Worm (Caenorhabditis elegans) whole organism, young adult: ENCODE data around the gene Y54G2A.37.

Experiments
- B0336.3 ChIP-seq: fragments of 200-800 bp; sonication (Bioruptor generic); IDR thresholded peaks from 2 replicates; pipeline ENCODE4 v1.3.6; 2022; ENCODE audit warnings: missing genetic modification characterization, missing compliant biosample characterization
- C06A6.2 ChIP-seq: fragments of 200-800 bp; sonication (Bioruptor generic); conservative IDR thresholded peaks from 2 replicates; pipeline ENCODE4 v1.3.6; 2022; ENCODE audit warnings: missing genetic modification characterization, missing compliant biosample characterization
- F22D6.2 ChIP-seq: sonication (generic microtip); optimal IDR thresholded peaks from 2 replicates; lab custom pipeline; 2016; ENCODE audit warnings: mild to moderate bottlenecking, missing genetic modification characterization, missing compliant biosample characterization
- F23B12.7 ChIP-seq: sonication (generic microtip); optimal IDR thresholded peaks from 2 replicates; lab custom pipeline; 2017; ENCODE audit warnings: missing genetic modification characterization, mild to moderate bottlenecking, missing compliant biosample characterization, antibody characterized with exemption, moderate library complexity; ENCODE audit not compliant: insufficient read depth
- F33H1.4 ChIP-seq: fragments of 200-800 bp; sonication (Bioruptor generic); IDR thresholded peaks from 2 replicates; pipeline ENCODE4 v1.3.6; 2022; ENCODE audit warnings: missing genetic modification reagents, missing genetic modification characterization, missing compliant biosample characterization
- F49E8.2 ChIP-seq: sonication (generic microtip); optimal IDR thresholded peaks from 3 replicates; lab custom pipeline; 2017; ENCODE audit warnings: missing genetic modification characterization, mild to moderate bottlenecking, missing compliant biosample characterization, antibody characterized with exemption, moderate library complexity; ENCODE audit not compliant: insufficient read depth
- F57A8.1 ChIP-seq: fragments of 200-800 bp; sonication (Bioruptor generic); optimal IDR thresholded peaks from 2 replicates; lab custom pipeline; 2018; ENCODE audit warnings: mild to moderate bottlenecking, missing genetic modification characterization, moderate library complexity, missing compliant biosample characterization
- F57C9.4 ChIP-seq: sonication (generic microtip); optimal IDR thresholded peaks from 2 replicates; lab custom pipeline; 2017; ENCODE audit warnings: mild to moderate bottlenecking, missing genetic modification characterization, missing compliant biosample characterization
- Y53G8AR.9 ChIP-seq: fragments of 200-800 bp; sonication (Bioruptor generic); conservative IDR thresholded peaks from 2 replicates; pipeline ENCODE4 v1.3.6; 2022; ENCODE audit warnings: missing genetic modification reagents, missing genetic modification characterization, missing compliant biosample characterization
- Y67H2A.10 ChIP-seq: fragments of 200-800 bp; sonication (Bioruptor generic); conservative IDR thresholded peaks from 2 replicates; pipeline ENCODE4 v1.3.6; 2022; ENCODE audit warnings: missing genetic modification reagents, missing genetic modification characterization, missing compliant biosample characterization
- ZK185.1 ChIP-seq: sonication (generic microtip); optimal IDR thresholded peaks from 2 replicates; lab custom pipeline; 2016; ENCODE audit warnings: mild to moderate bottlenecking, missing genetic modification characterization, missing compliant biosample characterization; ENCODE audit not compliant: poor library complexity, severe bottlenecking
- akir-1 ChIP-seq: fragments of 200-800 bp; sonication (Bioruptor generic); optimal IDR thresholded peaks from 2 replicates; lab custom pipeline; 2018; ENCODE audit warnings: mild to moderate bottlenecking, missing genetic modification characterization, moderate library complexity, missing compliant biosample characterization
- atf-7 ChIP-seq: sonication (generic microtip); optimal IDR thresholded peaks from 2 replicates; lab custom pipeline; 2017; ENCODE audit warnings: mild to moderate bottlenecking, missing genetic modification characterization, missing compliant biosample characterization
- attf-3 ChIP-seq: fragments of 200-800 bp; sonication (Bioruptor generic); conservative IDR thresholded peaks from 2 replicates; pipeline ENCODE4 v1.3.6; 2022; ENCODE audit warnings: missing genetic modification reagents, missing genetic modification characterization, missing compliant biosample characterization
- bed-2 ChIP-seq: fragments of 200-800 bp; sonication (Bioruptor generic); IDR thresholded peaks from 2 replicates; pipeline ENCODE4 v1.3.6; 2022; ENCODE audit warnings: missing genetic modification reagents, missing genetic modification characterization, missing compliant biosample characterization
- cebp-1 ChIP-seq, 2 experiments: fragments of 200-800 bp in 1 of 2; sonication (Bioruptor generic) in 1 of 2; sonication (generic microtip) in 1 of 2; IDR thresholded peaks in 1 of 2; optimal IDR thresholded peaks in 1 of 2; 2 replicates each; pipeline versions ENCODE4 v1.3.6 to Lab custom; 2017 to 2022; ENCODE audit warnings: missing compliant biosample characterization in 2 of 2, missing genetic modification characterization in 2 of 2, mild to moderate bottlenecking in 1 of 2, missing genetic modification reagents in 1 of 2, moderate library complexity in 1 of 2
- cebp-2 ChIP-seq: fragments of 200-800 bp; sonication (Bioruptor generic); IDR thresholded peaks from 2 replicates; pipeline ENCODE4 v1.3.6; 2022; ENCODE audit warnings: missing genetic modification characterization, missing compliant biosample characterization
- ceh-40 ChIP-seq: fragments of 200-800 bp; sonication (Bioruptor generic); IDR thresholded peaks from 2 replicates; pipeline ENCODE4 v1.3.6; 2022; ENCODE audit warnings: missing genetic modification characterization, missing compliant biosample characterization
- ceh-79 ChIP-seq: sonication (generic microtip); optimal IDR thresholded peaks from 2 replicates; lab custom pipeline; 2017; ENCODE audit warnings: mild to moderate bottlenecking, missing genetic modification characterization, missing compliant biosample characterization
- chd-7 ChIP-seq: sonication (generic microtip); optimal IDR thresholded peaks from 2 replicates; lab custom pipeline; 2016; ENCODE audit warnings: mild to moderate bottlenecking, missing genetic modification characterization, moderate library complexity, missing compliant biosample characterization
- die-1 ChIP-seq: sonication (generic microtip); optimal IDR thresholded peaks from 2 replicates; lab custom pipeline; 2016; ENCODE audit warnings: missing genotype, mild to moderate bottlenecking, missing genetic modification characterization, missing compliant biosample characterization
- dox-1 ChIP-seq: fragments of 200-800 bp; sonication (Bioruptor generic); IDR thresholded peaks from 2 replicates; pipeline ENCODE4 v1.3.6; 2022; ENCODE audit warnings: missing genetic modification reagents, missing genetic modification characterization, missing compliant biosample characterization
- dpl-1 ChIP-seq: fragments of 150-350 bp; optimal IDR thresholded peaks from 2 replicates; lab custom pipeline; 2014; ENCODE audit warnings: missing biosample characterization, missing genetic modification reagents, missing genetic modification characterization
- egrh-3 ChIP-seq: fragments of 200-800 bp; sonication (Bioruptor generic); IDR thresholded peaks from 2 replicates; pipeline ENCODE4 v1.3.6; 2022; ENCODE audit warnings: missing genetic modification reagents, missing genetic modification characterization, missing compliant biosample characterization
- ekl-4 ChIP-seq: fragments of 200-800 bp; sonication (Bioruptor generic); IDR thresholded peaks from 2 replicates; pipeline ENCODE4 v1.3.6; 2022; ENCODE audit warnings: missing genetic modification reagents, missing genetic modification characterization, missing compliant biosample characterization
- ets-4 ChIP-seq: fragments of 200-800 bp; sonication (Bioruptor generic); optimal IDR thresholded peaks from 2 replicates; lab custom pipeline; 2018; ENCODE audit warnings: mild to moderate bottlenecking, missing genetic modification characterization, missing compliant biosample characterization
- hlh-12 ChIP-seq: sonication (generic microtip); optimal IDR thresholded peaks from 2 replicates; lab custom pipeline; 2016; ENCODE audit warnings: missing genetic modification characterization, missing compliant biosample characterization
- hmg-20 ChIP-seq: fragments of 200-800 bp; sonication (Bioruptor generic); IDR thresholded peaks from 2 replicates; pipeline ENCODE4 v1.3.6; 2022; ENCODE audit warnings: missing genetic modification reagents, missing genetic modification characterization, missing compliant biosample characterization
- let-526 ChIP-seq: fragments of 200-800 bp; sonication (Bioruptor generic); IDR thresholded peaks from 2 replicates; pipeline ENCODE4 v1.3.6; 2022; ENCODE audit warnings: missing genetic modification reagents, missing genetic modification characterization, missing compliant biosample characterization
- let-607 ChIP-seq, 2 experiments: fragments of 200-800 bp in 1 of 2; sonication (Bioruptor generic) in 1 of 2; sonication (generic microtip) in 1 of 2; optimal IDR thresholded peaks; 2 replicates each; lab custom pipeline; 2016 to 2018; ENCODE audit warnings: mild to moderate bottlenecking in 2 of 2, missing compliant biosample characterization in 2 of 2, missing genetic modification characterization in 2 of 2, moderate library complexity in 2 of 2, missing genotype in 1 of 2
- lin-54 ChIP-seq: fragments of 200-800 bp; sonication (Bioruptor generic); optimal IDR thresholded peaks from 2 replicates; lab custom pipeline; 2018; ENCODE audit warnings: mild to moderate bottlenecking, missing genetic modification characterization, missing compliant biosample characterization
- lsl-1 ChIP-seq: fragments of 200-800 bp; sonication (Bioruptor generic); optimal IDR thresholded peaks from 2 replicates; lab custom pipeline; 2018; ENCODE audit warnings: mild to moderate bottlenecking, missing genetic modification characterization, moderate library complexity, missing compliant biosample characterization
- madf-3 ChIP-seq: fragments of 200-800 bp; sonication (Bioruptor generic); IDR thresholded peaks from 2 replicates; pipeline ENCODE4 v1.3.6; 2022; ENCODE audit warnings: missing genetic modification reagents, missing genetic modification characterization, missing compliant biosample characterization
- madf-6 ChIP-seq: fragments of 200-800 bp; sonication (Bioruptor generic); IDR thresholded peaks from 2 replicates; pipeline ENCODE4 v1.3.6; 2022; ENCODE audit warnings: missing genetic modification reagents, missing genetic modification characterization, missing compliant biosample characterization
- nhr-179 ChIP-seq: sonication (generic microtip); optimal IDR thresholded peaks from 2 replicates; lab custom pipeline; 2016; ENCODE audit warnings: mild to moderate bottlenecking, missing genetic modification characterization, missing compliant biosample characterization
- nhr-80 ChIP-seq: sonication (generic microtip); optimal IDR thresholded peaks from 2 replicates; lab custom pipeline; 2016; ENCODE audit warnings: missing genetic modification characterization, missing compliant biosample characterization
- pbrm-1 ChIP-seq: fragments of 200-800 bp; sonication (Bioruptor generic); IDR thresholded peaks from 2 replicates; pipeline ENCODE4 v1.3.6; 2022; ENCODE audit warnings: missing genetic modification reagents, missing genetic modification characterization, missing compliant biosample characterization
- rcor-1 ChIP-seq: fragments of 200-800 bp; sonication (Bioruptor generic); IDR thresholded peaks from 2 replicates; pipeline ENCODE4 v1.3.6; 2022; ENCODE audit warnings: missing genetic modification reagents, missing genetic modification characterization, missing compliant biosample characterization
- repo-1 ChIP-seq: sonication (generic microtip); optimal IDR thresholded peaks from 2 replicates; lab custom pipeline; 2017; ENCODE audit warnings: mild to moderate bottlenecking, missing genetic modification characterization, missing compliant biosample characterization
- rpc-1 ChIP-seq, 2 experiments: fragments of 150-350 bp in 1 of 2; sonication (generic microtip) in 1 of 2; optimal IDR thresholded peaks; 2 replicates each; lab custom pipeline; 2014 to 2018; ENCODE audit warnings: missing biosample characterization in 1 of 2, missing genetic modification characterization in 1 of 2, missing genetic modification reagents in 1 of 2, missing genotype in 1 of 2
- snpc-4 ChIP-seq, 5 experiments: fragments of 150-350 bp in 1 of 5; sonication (generic microtip) in 4 of 5; optimal IDR thresholded peaks; 2 replicates each; lab custom pipeline; 2014 to 2018; ENCODE audit warnings: missing genetic modification characterization in 5 of 5, missing biosample characterization in 3 of 5, antibody characterized with exemption in 2 of 5, mild to moderate bottlenecking in 2 of 5, missing compliant biosample characterization in 2 of 5, missing genotype in 2 of 5, moderate library complexity in 2 of 5, missing genetic modification reagents in 1 of 5
- tbp1 ChIP-seq: fragments of 200-800 bp; sonication (Bioruptor generic); optimal IDR thresholded peaks from 2 replicates; lab custom pipeline; 2018; ENCODE audit warnings: mild to moderate bottlenecking, missing genetic modification characterization, missing compliant biosample characterization
- unc-130 ChIP-seq: sonication (generic microtip); optimal IDR thresholded peaks from 2 replicates; lab custom pipeline; 2016; ENCODE audit warnings: missing genetic modification reagents, missing genetic modification characterization, missing compliant biosample characterization
- zfh-2 ChIP-seq: fragments of 200-800 bp; sonication (Bioruptor generic); conservative IDR thresholded peaks from 2 replicates; pipeline ENCODE4 v1.3.6; 2022; ENCODE audit warnings: missing genetic modification reagents, missing genetic modification characterization, missing compliant biosample characterization
- ztf-25 ChIP-seq: fragments of 200-800 bp; sonication (Bioruptor generic); IDR thresholded peaks from 2 replicates; pipeline ENCODE4 v1.3.6; 2022; ENCODE audit warnings: missing genetic modification reagents, missing genetic modification characterization, missing compliant biosample characterization
- ztf-3 ChIP-seq: fragments of 200-800 bp; sonication (Bioruptor generic); optimal IDR thresholded peaks from 2 replicates; lab custom pipeline; 2018; ENCODE audit warnings: mild to moderate bottlenecking, missing genetic modification characterization, missing compliant biosample characterization

Gene Y54G2A.37

DNA sequence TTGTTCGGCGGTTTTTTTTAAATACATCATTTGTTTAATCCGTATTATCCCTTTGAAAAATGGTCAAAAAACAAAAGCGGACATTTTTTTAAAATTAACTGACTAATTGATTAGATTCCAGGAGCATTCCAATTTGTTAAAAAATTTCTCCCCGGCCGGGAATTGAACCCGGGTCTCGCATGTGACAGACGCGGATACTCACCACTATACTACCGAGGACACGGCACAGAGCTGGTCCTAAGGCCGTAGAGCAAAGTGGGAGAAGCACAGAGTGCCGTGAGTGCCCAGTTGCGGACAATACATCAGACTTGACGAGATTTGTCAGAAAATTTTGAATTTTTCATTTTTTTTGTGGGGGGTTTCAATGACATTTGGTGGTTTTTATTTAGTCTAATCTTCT, 19.5 kb upstream of the Y54G2A.37 start (continued):
- TF ChIP-seq dox-1 (GFP tag; lab: Robert Waterston, UW): peak; percentile 71
- TF ChIP-seq die-1 (tag; lab: Kevin White, UChicago): peak; percentile 71
- no peak for TF ChIP-seq F22D6.2
- no peak for TF ChIP-seq F57C9.4
- TF ChIP-seq Y67H2A.10 (GFP tag; lab: Robert Waterston, UW): no peak
- peak; percentile 38; the same call in 1 of the 2 replicates for TF ChIP-seq F33H1.4 (GFP tag; lab: Robert Waterston, UW)
- TF ChIP-seq snpc-4 (GFP tag; optimal IDR thresholded peaks at IDR 0.05; lab: Kevin White, UChicago): peak; percentile 59
- TF ChIP-seq snpc-4 (tag; optimal IDR thresholded peaks at IDR 0.05; lab: Kevin White, UChicago): peak in 3 of 4 experiments; percentile 15 to 56 (median 26)
- TF ChIP-seq unc-130 (GFP tag; lab: Kevin White, UChicago): no peak
- TF ChIP-seq dpl-1 (GFP tag; lab: Kevin White, UChicago): no peak
- no peak for TF ChIP-seq bed-2 (GFP tag; lab: Robert Waterston, UW)
- no peak for TF ChIP-seq F57A8.1 (GFP tag; lab: Kevin White, UChicago)
- TF ChIP-seq hmg-20 (GFP tag; lab: Robert Waterston, UW): no peak
- TF ChIP-seq atf-7 (tag; lab: Kevin White, UChicago): no peak
- peak; percentile 32 for TF ChIP-seq lsl-1 (GFP tag; lab: Kevin White, UChicago)
- TF ChIP-seq B0336.3: no peak
- TF ChIP-seq cebp-2 (GFP tag; lab: Robert Waterston, UW): 0 out of 2 replicates have a peak, but pooled peaks have one; percentile 49
- no peak for TF ChIP-seq let-526 (GFP tag; lab: Robert Waterston, UW)
- TF ChIP-seq C06A6.2: no peak
- no peak for TF ChIP-seq akir-1 (GFP tag; lab: Kevin White, UChicago)
- TF ChIP-seq madf-6 (GFP tag; lab: Robert Waterston, UW): peak; percentile 63
- TF ChIP-seq ceh-40: 0 out of 2 replicates have a peak, but pooled peaks have one; percentile 57
- peak; percentile 79 for TF ChIP-seq F23B12.7 (tag; lab: Kevin White, UChicago)
- no peak for TF ChIP-seq ets-4 (GFP tag; lab: Kevin White, UChicago)
- TF ChIP-seq F49E8.2: peak; percentile 68
- TF ChIP-seq rcor-1 (GFP tag; lab: Robert Waterston, UW): 0 out of 2 replicates have a peak, but pooled peaks have one; percentile 46
- TF ChIP-seq chd-7 (tag; lab: Kevin White, UChicago): peak; percentile 35
- TF ChIP-seq cebp-1 (GFP tag; IDR thresholded peaks at IDR 0.05; lab: Robert Waterston, UW): no peak
- TF ChIP-seq cebp-1 (tag; optimal IDR thresholded peaks at IDR 0.05; lab: Kevin White, UChicago): peak; percentile 43
- TF ChIP-seq lin-54: peak; percentile 29
- no peak for TF ChIP-seq ceh-79 (tag; lab: Kevin White, UChicago)
- TF ChIP-seq pbrm-1 (GFP tag; lab: Robert Waterston, UW): 0 out of 2 replicates have a peak, but pooled peaks have one; percentile 46
- peak; percentile 23 for TF ChIP-seq nhr-80
- TF ChIP-seq ZK185.1: peak; percentile 12
- TF ChIP-seq ekl-4 (GFP tag; lab: Robert Waterston, UW): no peak
- TF ChIP-seq attf-3 (GFP tag; lab: Robert Waterston, UW): no peak; the same call in 1 of the 2 replicates
- peak; percentile 94 for TF ChIP-seq tbp1 (GFP tag; lab: Kevin White, UChicago)
- no peak for TF ChIP-seq madf-3 (GFP tag; lab: Robert Waterston, UW)
- TF ChIP-seq zfh-2 (GFP tag; lab: Robert Waterston, UW): no peak
- TF ChIP-seq rpc-1 (optimal IDR thresholded peaks at IDR 0.05; lab: Kevin White, UChicago): peak; percentile 68
- TF ChIP-seq rpc-1 (tag; optimal IDR thresholded peaks at IDR 0.05; lab: Kevin White, UChicago): peak; percentile 90
- TF ChIP-seq ztf-3 (GFP tag; lab: Kevin White, UChicago): no peak
- no peak for TF ChIP-seq repo-1 (tag; lab: Kevin White, UChicago)
- TF ChIP-seq ztf-25 (GFP tag; lab: Robert Waterston, UW): peak; percentile 76; the same call in 1 of the 2 replicates
- 0 out of 2 replicates have a peak, but pooled peaks have one; percentile 19 for TF ChIP-seq Y53G8AR.9 (GFP tag; lab: Robert Waterston, UW)
- TF ChIP-seq let-607 (tag; optimal IDR thresholded peaks at IDR 0.05; lab: Kevin White, UChicago): peak in 1 of 2 experiments; percentile 29
- TF ChIP-seq nhr-179: no peak
- TF ChIP-seq hlh-12 (tag; lab: Kevin White, UChicago): no peak
- TF ChIP-seq egrh-3: peak; percentile 26; the same call in 1 of the 2 replicates
